Fruit fly (Drosophila melanogaster) whole organism, embryonic: ENCODE data around the gene CG1943.

Experiments
- Antp ChIP-seq: fragments of 200-800 bp; sonication (Bioruptor generic); optimal IDR thresholded peaks from 3 replicates; lab custom pipeline; 2016; ENCODE audit warnings: missing biosample characterization, missing genetic modification characterization
- Atf6 ChIP-seq: fragments of 200-800 bp; sonication (Bioruptor generic); IDR thresholded peaks from 2 replicates; pipeline ENCODE4 v1.3.6; 2022; ENCODE audit warnings: missing biosample characterization, missing genetic modification characterization
- Bdp1 ChIP-seq: fragments of 200-800 bp; sonication (Bioruptor generic); optimal IDR thresholded peaks from 3 replicates; lab custom pipeline; 2016; ENCODE audit warnings: missing biosample characterization, missing genetic modification characterization
- BtbVII ChIP-seq: fragments of 200-800 bp; sonication (Bioruptor generic); optimal IDR thresholded peaks from 3 replicates; lab custom pipeline; 2017; ENCODE audit warnings: missing biosample characterization, mild to moderate bottlenecking, missing genetic modification characterization
- CG10147 ChIP-seq: fragments of 200-800 bp; sonication (Bioruptor generic); optimal IDR thresholded peaks from 2 replicates; lab custom pipeline; 2019; ENCODE audit warnings: missing biosample characterization, mild to moderate bottlenecking, missing genetic modification characterization, moderate library complexity
- CG10209 ChIP-seq: fragments of 200-800 bp; sonication (Bioruptor generic); optimal IDR thresholded peaks from 3 replicates; lab custom pipeline; 2017; ENCODE audit warnings: missing biosample characterization, mild to moderate bottlenecking, missing genetic modification characterization, missing genetic modification reagents
- CG10431 ChIP-seq: fragments of 200-800 bp; sonication (Bioruptor generic); optimal IDR thresholded peaks from 3 replicates; lab custom pipeline; 2018; ENCODE audit warnings: missing biosample characterization, mild to moderate bottlenecking, missing genetic modification characterization
- CG10979 ChIP-seq: fragments of 200-800 bp; sonication (Bioruptor generic); optimal IDR thresholded peaks from 2 replicates; lab custom pipeline; 2018; ENCODE audit warnings: missing biosample characterization, mild to moderate bottlenecking, missing genetic modification characterization, moderate library complexity
- CG12942 ChIP-seq: fragments of 200-800 bp; sonication (Bioruptor generic); optimal IDR thresholded peaks from 3 replicates; lab custom pipeline; 2016; ENCODE audit warnings: missing biosample characterization, missing genetic modification characterization
- CG13296 ChIP-seq: fragments of 200-800 bp; sonication (Bioruptor generic); optimal IDR thresholded peaks from 3 replicates; lab custom pipeline; 2018; ENCODE audit warnings: missing biosample characterization, mild to moderate bottlenecking, missing genetic modification characterization
- CG13775 ChIP-seq: fragments of 200-800 bp; sonication (Bioruptor generic); optimal IDR thresholded peaks from 3 replicates; lab custom pipeline; 2017; ENCODE audit warnings: missing biosample characterization, mild to moderate bottlenecking, missing genetic modification characterization
- CG14014 ChIP-seq: fragments of 200-800 bp; sonication (Bioruptor generic); IDR thresholded peaks from 2 replicates; pipeline ENCODE4 v1.3.6; 2022; ENCODE audit warnings: missing biosample characterization, missing genetic modification characterization
- CG14710 ChIP-seq: fragments of 200-800 bp; sonication (Bioruptor generic); optimal IDR thresholded peaks from 3 replicates; lab custom pipeline; 2019; ENCODE audit warnings: missing biosample characterization, mild to moderate bottlenecking, missing genetic modification characterization, moderate library complexity
- CG15514 ChIP-seq: fragments of 200-800 bp; sonication (Bioruptor generic); optimal IDR thresholded peaks from 3 replicates; lab custom pipeline; 2017; ENCODE audit warnings: missing biosample characterization, missing genetic modification characterization, mild to moderate bottlenecking, moderate library complexity, missing genetic modification reagents
- CG17829 ChIP-seq: fragments of 200-800 bp; optimal IDR thresholded peaks from 2 replicates; lab custom pipeline; 2019; ENCODE audit warnings: missing biosample characterization, mild to moderate bottlenecking, missing genetic modification characterization, moderate library complexity
- CG1832 ChIP-seq: fragments of 200-800 bp; sonication (Bioruptor generic); optimal IDR thresholded peaks from 2 replicates; lab custom pipeline; 2017; ENCODE audit warnings: missing biosample characterization, mild to moderate bottlenecking, missing genetic modification characterization, inconsistent platforms
- CG2202 ChIP-seq: fragments of 200-800 bp; sonication (Bioruptor generic); optimal IDR thresholded peaks from 2 replicates; lab custom pipeline; 2018; ENCODE audit warnings: missing biosample characterization, mild to moderate bottlenecking, missing genetic modification characterization
- CG3407 ChIP-seq: fragments of 200-800 bp; sonication (Bioruptor generic); optimal IDR thresholded peaks from 2 replicates; lab custom pipeline; 2018; ENCODE audit warnings: missing biosample characterization, mild to moderate bottlenecking, missing genetic modification characterization
- CG34224 ChIP-seq: fragments of 200-800 bp; sonication (Bioruptor generic); IDR thresholded peaks from 3 replicates; pipeline ENCODE4 v1.3.6; 2022; ENCODE audit warnings: missing biosample characterization, missing genetic modification characterization; ENCODE audit not compliant: partially characterized antibody
- CG34422 ChIP-seq: fragments of 200-800 bp; sonication (Bioruptor generic); IDR thresholded peaks from 3 replicates; pipeline ENCODE4 v1.3.6; 2022; ENCODE audit warnings: missing biosample characterization, missing genetic modification characterization
- CG3726 ChIP-seq: fragments of 200-800 bp; sonication (Bioruptor generic); IDR thresholded peaks from 3 replicates; pipeline ENCODE4, ENCODE4 v1.3.6; 2022; ENCODE audit warnings: missing biosample characterization, missing genetic modification characterization
- CG4617 ChIP-seq: fragments of 200-800 bp; sonication (Bioruptor generic); optimal IDR thresholded peaks from 3 replicates; lab custom pipeline; 2016; ENCODE audit warnings: missing biosample characterization, missing genetic modification characterization, borderline replicate concordance
- CG4707 ChIP-seq: fragments of 200-800 bp; sonication (Bioruptor generic); optimal IDR thresholded peaks from 2 replicates; lab custom pipeline; 2018; ENCODE audit warnings: missing biosample characterization, mild to moderate bottlenecking, missing genetic modification characterization, moderate library complexity
- CG6854 ChIP-seq: fragments of 200-800 bp; sonication (Bioruptor generic); optimal IDR thresholded peaks from 3 replicates; lab custom pipeline; 2017; ENCODE audit warnings: missing biosample characterization, mild to moderate bottlenecking, missing genetic modification characterization
- CG7271 ChIP-seq: fragments of 200-800 bp; sonication (Bioruptor generic); optimal IDR thresholded peaks from 2 replicates; lab custom pipeline; 2018; ENCODE audit warnings: missing biosample characterization, mild to moderate bottlenecking, missing genetic modification characterization, moderate library complexity
- CG8478 ChIP-seq: fragments of >200 bp; optimal IDR thresholded peaks from 2 replicates; lab custom pipeline; 2018
- CrebB ChIP-seq: fragments of 200-800 bp; sonication (Bioruptor generic); optimal IDR thresholded peaks from 3 replicates; lab custom pipeline; 2018; ENCODE audit warnings: missing biosample characterization, mild to moderate bottlenecking, missing genetic modification characterization
- D ChIP-seq, 2 experiments: fragments of 200-800 bp in 1 of 2; fragments of >200 bp in 1 of 2; sonication (Bioruptor generic) in 1 of 2; optimal IDR thresholded peaks; 2 replicates in 1 of 2; 3 replicates in 1 of 2; lab custom pipeline; 2017; ENCODE audit warnings: mild to moderate bottlenecking in 1 of 2, missing biosample characterization in 1 of 2, missing genetic modification characterization in 1 of 2, missing genetic modification reagents in 1 of 2
- E2f2 ChIP-seq: fragments of 200-800 bp; sonication (Bioruptor generic); IDR thresholded peaks from 2 replicates; pipeline ENCODE4 v1.3.6; 2022; ENCODE audit warnings: missing biosample characterization, missing genetic modification characterization
- HHEX ChIP-seq: fragments of 200-800 bp; sonication (Bioruptor generic); optimal IDR thresholded peaks from 3 replicates; lab custom pipeline; 2017; ENCODE audit warnings: missing biosample characterization, mild to moderate bottlenecking, missing genetic modification characterization, missing genetic modification reagents
- HLHmδ ChIP-seq: fragments of 200-800 bp; sonication (Bioruptor generic); optimal IDR thresholded peaks from 2 replicates; lab custom pipeline; 2018; ENCODE audit warnings: missing biosample characterization, mild to moderate bottlenecking, missing genetic modification characterization, moderate library complexity
- NC2β ChIP-seq: fragments of 200-800 bp; sonication (Bioruptor generic); optimal IDR thresholded peaks from 2 replicates; lab custom pipeline; 2016; ENCODE audit warnings: missing biosample characterization, missing genetic modification characterization
- Nf-YA ChIP-seq: fragments of 200-800 bp; sonication (Bioruptor generic); IDR thresholded peaks from 2 replicates; pipeline ENCODE4 v1.3.6; 2022; ENCODE audit warnings: missing biosample characterization, missing genetic modification characterization
- Optix ChIP-seq: fragments of 200-800 bp; sonication (Bioruptor generic); IDR thresholded peaks from 3 replicates; pipeline ENCODE4 v1.3.6; 2022; ENCODE audit warnings: missing biosample characterization, missing genetic modification characterization
- Ravus ChIP-seq: fragments of 200-800 bp; sonication (Bioruptor generic); IDR thresholded peaks from 2 replicates; pipeline ENCODE4 v1.3.6; 2022; ENCODE audit warnings: missing biosample characterization, missing genetic modification characterization
- Spps ChIP-seq: fragments of 200-800 bp; sonication (Bioruptor generic); optimal IDR thresholded peaks from 2 replicates; lab custom pipeline; 2018; ENCODE audit warnings: missing biosample characterization, mild to moderate bottlenecking, missing genetic modification characterization
- YL-1 ChIP-seq: fragments of 200-800 bp; sonication (Bioruptor generic); optimal IDR thresholded peaks from 3 replicates; lab custom pipeline; 2017; ENCODE audit warnings: missing biosample characterization, mild to moderate bottlenecking, missing genetic modification characterization
- ac ChIP-seq: fragments of 200-800 bp; sonication (Bioruptor generic); optimal IDR thresholded peaks from 3 replicates; lab custom pipeline; 2017; ENCODE audit warnings: missing biosample characterization, mild to moderate bottlenecking, missing genetic modification characterization
- bab2 ChIP-seq: fragments of 200-800 bp; sonication (Bioruptor generic); optimal IDR thresholded peaks from 2 replicates; lab custom pipeline; 2016; ENCODE audit warnings: missing biosample characterization, missing genetic modification characterization
- bcd ChIP-seq: fragments of 200-800 bp; sonication (Bioruptor generic); optimal IDR thresholded peaks from 2 replicates; lab custom pipeline; 2017; ENCODE audit warnings: missing biosample characterization, mild to moderate bottlenecking, missing genetic modification characterization
- btn ChIP-seq: fragments of 200-800 bp; sonication (Bioruptor generic); optimal IDR thresholded peaks from 2 replicates; lab custom pipeline; 2016; ENCODE audit warnings: missing biosample characterization, missing genetic modification characterization
- fd3F ChIP-seq: fragments of 200-800 bp; sonication (Bioruptor generic); optimal IDR thresholded peaks from 2 replicates; lab custom pipeline; 2018; ENCODE audit warnings: missing biosample characterization, mild to moderate bottlenecking, missing genetic modification characterization, moderate library complexity
- gt ChIP-seq: fragments of 200-800 bp; sonication (Bioruptor generic); IDR thresholded peaks from 2 replicates; pipeline ENCODE4 v1.3.6; 2022; ENCODE audit warnings: missing biosample characterization, missing genetic modification characterization
- jing ChIP-seq: fragments of 200-800 bp; sonication (Bioruptor generic); optimal IDR thresholded peaks from 2 replicates; lab custom pipeline; 2018; ENCODE audit warnings: missing biosample characterization, mild to moderate bottlenecking, missing genetic modification characterization
- kay ChIP-seq: fragments of 200-800 bp; sonication (Bioruptor generic); optimal IDR thresholded peaks from 2 replicates; lab custom pipeline; 2016; ENCODE audit warnings: missing biosample characterization, missing genetic modification characterization
- kni ChIP-seq: fragments of 200-800 bp; sonication (Bioruptor generic); optimal IDR thresholded peaks from 3 replicates; lab custom pipeline; 2017; ENCODE audit warnings: mild to moderate bottlenecking, missing biosample characterization, missing genetic modification reagents, missing genetic modification characterization
- tx ChIP-seq: fragments of 200-800 bp; sonication (Bioruptor generic); optimal IDR thresholded peaks from 2 replicates; lab custom pipeline; 2016; ENCODE audit warnings: missing biosample characterization, missing genetic modification characterization
- unc-4 ChIP-seq: fragments of 200-800 bp; sonication (Bioruptor generic); IDR thresholded peaks from 2 replicates; pipeline ENCODE4 v1.3.6; 2022; ENCODE audit warnings: missing biosample characterization, missing genetic modification characterization; ENCODE audit not compliant: partially characterized antibody

The CG1943 gene

DNA sequence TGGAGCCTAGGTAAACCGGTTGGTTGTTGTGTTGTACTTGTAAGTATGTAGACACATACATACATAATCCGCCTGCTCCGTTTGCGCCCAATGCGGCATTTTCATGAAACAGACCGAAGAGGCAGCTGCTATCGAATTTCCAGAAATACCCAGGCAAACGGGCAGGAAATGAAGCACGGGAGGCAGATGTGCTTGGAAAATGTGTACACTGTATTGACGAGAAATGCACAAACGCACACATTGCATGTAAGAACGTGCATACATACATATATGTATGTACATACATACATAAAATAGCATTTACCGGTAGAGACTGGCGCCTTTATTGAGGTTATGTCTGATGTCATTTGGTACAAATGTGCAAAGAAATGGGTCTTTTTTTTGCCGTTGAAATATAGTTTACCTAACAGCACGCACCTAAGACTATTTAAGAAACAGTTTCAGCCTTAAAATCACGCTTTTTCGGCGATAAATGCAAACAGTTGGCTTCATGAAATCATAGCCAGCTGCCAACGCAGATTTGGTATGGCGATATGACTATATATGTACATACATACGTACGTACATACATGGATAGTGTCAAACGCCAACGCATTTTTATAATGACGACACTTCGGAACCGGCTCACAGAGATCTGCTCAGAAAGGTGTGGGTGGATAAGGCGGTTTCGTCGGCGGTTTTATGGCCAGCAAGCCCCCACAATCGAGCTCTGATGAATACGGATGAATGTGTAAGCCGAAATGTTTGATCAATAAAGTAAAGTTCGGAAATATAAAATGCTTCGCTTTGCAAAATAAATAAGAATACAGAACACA is 15.1 kb downstream of the CG1943 start (continued):
- TF ChIP-seq jing (GFP tag; lab: Kevin White, UChicago) (no peak), D (optimal IDR thresholded peaks at IDR 0.05; lab: Kevin White, UChicago) (peak; percentile 93), D (GFP tag; optimal IDR thresholded peaks at IDR 0.05; lab: Kevin White, UChicago) (no peak), CG10979 (tag; lab: Kevin White, UChicago) (no peak), btn (no peak), CG4617 (GFP tag; lab: Kevin White, UChicago) (no peak), CG34224 (peak; percentile 40; the same call in 1 of the 3 replicates), fd3F (GFP tag; lab: Kevin White, UChicago) (no peak), CG10147 (GFP tag; lab: Kevin White, UChicago) (no peak), Nf-YA (no peak), CrebB (tag; lab: Kevin White, UChicago) (no peak), CG6854 (no peak), CG13296 (GFP tag; lab: Kevin White, UChicago) (no peak), bab2 (GFP tag; lab: Kevin White, UChicago) (no peak), kay (no peak), Spps (tag; lab: Kevin White, UChicago) (no peak), CG3407 (GFP tag; lab: Kevin White, UChicago) (no peak), CG34422 (peak; percentile 70; the same call in 1 of the 3 replicates), CG13775 (GFP tag; lab: Kevin White, UChicago) (no peak), CG7271 (tag; lab: Kevin White, UChicago) (no peak), HLHmδ (GFP tag; lab: Kevin White, UChicago) (peak; percentile 61), CG14710 (tag; lab: Kevin White, UChicago) (peak; percentile 12), bcd (GFP tag; lab: Kevin White, UChicago) (no peak), CG10209 (GFP tag; lab: Kevin White, UChicago) (peak; percentile 15), YL-1 (peak; percentile 17), Ravus (no peak), gt (GFP tag; lab: Robert Waterston, UW) (no peak), CG12942 (GFP tag; lab: Kevin White, UChicago) (no peak), E2f2 (no peak; the same call in 1 of the 2 replicates), CG14014 (GFP tag; lab: Robert Waterston, UW) (0 out of 2 replicates have a peak, but pooled peaks have one; percentile 11), Optix (GFP tag; lab: Robert Waterston, UW) (no peak), CG1832 (GFP tag; lab: Kevin White, UChicago) (no peak), CG2202 (tag; lab: Kevin White, UChicago) (no peak), unc-4 (GFP tag; lab: Robert Waterston, UW) (no peak), BtbVII (GFP tag; lab: Kevin White, UChicago) (peak; percentile 17), Antp (GFP tag; lab: Kevin White, UChicago) (no peak), CG15514 (GFP tag; lab: Kevin White, UChicago) (peak; percentile 88), kni (peak; percentile 84), Atf6 (GFP tag; lab: Robert Waterston, UW) (no peak), CG10431 (peak; percentile 34), CG3726 (GFP tag; lab: Robert Waterston, UW) (no peak), Bdp1 (GFP tag; lab: Kevin White, UChicago) (no peak), tx (peak; percentile 31), ac (peak; percentile 79), NC2β (no peak), CG4707 (no peak), CG17829 (peak; percentile 27), HHEX (GFP tag; lab: Kevin White, UChicago) (no peak), CG8478 (lab: Kevin White, UChicago) (no peak)
